Worm (Caenorhabditis elegans): ENCODE measurements around the gene scd-2.

Gene scd-2

DNA sequence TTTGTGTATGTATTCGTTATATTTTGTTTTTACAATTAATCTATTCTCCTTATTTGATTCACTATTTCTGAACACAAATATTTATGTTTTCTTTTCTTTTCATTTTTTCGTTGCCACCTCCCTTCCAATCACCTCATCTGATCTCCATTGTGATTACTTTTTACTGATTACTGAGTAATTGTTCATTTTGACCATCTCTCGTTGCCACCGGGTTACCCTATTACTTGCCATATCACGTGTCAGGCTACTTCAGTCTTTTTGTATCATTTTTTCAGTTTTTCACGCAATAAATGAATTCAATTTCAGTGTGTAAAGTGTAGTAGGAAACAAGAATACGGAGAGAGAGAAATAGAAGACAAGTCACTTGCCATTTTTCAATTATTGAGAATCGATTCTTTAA lies 19.0 kb downstream of the scd-2 start, which contains the start of gene T10H9.8 (continued):
- TF ChIP-seq nhr-6 (tag; optimal IDR thresholded peaks at IDR 0.05) (no peak), aly-2 (tag; optimal IDR thresholded peaks at IDR 0.05) (no peak), T20F7.1 (GFP tag; optimal IDR thresholded peaks at IDR 0.05) (peak; percentile 21), F44E2.7 (GFP tag; IDR thresholded peaks at IDR 0.05) (no peak), duxl-1 (tag; optimal IDR thresholded peaks at IDR 0.05; ENCODE audit: poor library complexity) (no peak), dmd-6 (GFP tag; IDR thresholded peaks at IDR 0.05) (peak; percentile 25; the same call in 1 of the 2 replicates), daf-12 (tag; optimal IDR thresholded peaks at IDR 0.05) (no peak)

DNA sequence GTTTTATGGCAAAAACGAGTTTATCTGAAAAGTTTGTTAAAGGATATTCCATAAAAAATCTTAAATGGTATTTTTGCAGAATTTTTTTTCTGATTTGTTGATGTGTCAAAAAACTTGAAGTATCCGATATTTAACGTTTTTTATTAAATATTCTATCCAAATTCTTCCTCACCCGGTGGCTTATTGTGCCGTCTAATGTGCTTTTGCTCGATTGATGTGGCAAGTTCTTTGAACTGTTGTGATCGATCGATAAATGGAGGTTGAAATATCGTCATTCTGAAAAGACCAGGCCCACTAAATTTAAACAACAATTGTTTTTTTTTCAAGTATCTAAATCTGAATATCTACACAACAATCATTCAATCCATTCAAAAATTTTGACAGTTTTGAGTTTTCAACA lies 22.1 kb downstream of the scd-2 start, which contains the start of gene syx-18:
Gene syx-18, minus strand, starts transcription at position 276 of the 400 bp plus-strand sequence.
- TF ChIP-seq lin-15B (tag; optimal IDR thresholded peaks at IDR 0.05) (no peak), nhr-41 (GFP tag; IDR thresholded peaks at IDR 0.05) (no peak), mep-1 (tag; optimal IDR thresholded peaks at IDR 0.05) (peak; percentile 17), nhr-10 (tag; optimal IDR thresholded peaks at IDR 0.05) (no peak), lin-13 (GFP tag; optimal IDR thresholded peaks at IDR 0.05) (peak; percentile 8), hlh-11 (tag; optimal IDR thresholded peaks at IDR 0.05) (no peak), lin-39 (tag; optimal IDR thresholded peaks at IDR 0.05) (no peak), nhr-237 (tag; optimal IDR thresholded peaks at IDR 0.05) (no peak), ztf-7 (tag; optimal IDR thresholded peaks at IDR 0.05) (no peak), nhr-11 (tag; optimal IDR thresholded peaks at IDR 0.05) (no peak), daf-19 (GFP tag; conservative IDR thresholded peaks at IDR 0.05) (no peak), hif-1 (tag; optimal IDR thresholded peaks at IDR 0.05) (no peak), set-16 (GFP tag; IDR thresholded peaks at IDR 0.05) (no peak), zfp-2 (tag; optimal IDR thresholded peaks at IDR 0.05) (no peak), Y48G9A.11 (GFP tag; IDR thresholded peaks at IDR 0.05) (no peak), ceh-62 (tag; optimal IDR thresholded peaks at IDR 0.05) (no peak), jun-1 (tag; optimal IDR thresholded peaks at IDR 0.05) (no peak), attf-4 (tag; optimal IDR thresholded peaks at IDR 0.05) (no peak), daf-16 (GFP tag; optimal IDR thresholded peaks at IDR 0.05) (no peak), daf-16 (tag; optimal IDR thresholded peaks at IDR 0.05) (peak; percentile 25), lsy-2 (tag; optimal IDR thresholded peaks at IDR 0.05) (peak in 1 of 2 experiments; percentile 53), nhr-25 (tag; optimal IDR thresholded peaks at IDR 0.05; ENCODE audit: borderline replicate concordance, insufficient read depth) (no peak), tra-1 (GFP tag; IDR thresholded peaks at IDR 0.05) (no peak), lin-38 (GFP tag; IDR thresholded peaks at IDR 0.05) (no peak; the same call in 1 of the 2 replicates), F37D6.2 (tag; optimal IDR thresholded peaks at IDR 0.05) (no peak), T26A8.4 (GFP tag; IDR thresholded peaks at IDR 0.05) (peak; percentile 40; the same call in 1 of the 2 replicates), nhr-28 (tag; optimal IDR thresholded peaks at IDR 0.05) (no peak), F44E2.7 (GFP tag; IDR thresholded peaks at IDR 0.05) (no peak), gei-8 (GFP tag; optimal IDR thresholded peaks at IDR 0.05) (no peak), madf-9 (GFP tag; conservative IDR thresholded peaks at IDR 0.05) (no peak), dmd-9 (GFP tag; IDR thresholded peaks at IDR 0.05) (0 out of 2 replicates have a peak, but pooled peaks have one; percentile 4), Y75B8A.6 (GFP tag; IDR thresholded peaks at IDR 0.05) (peak; percentile 27; the same call in 1 of the 2 replicates), F26F4.8 (GFP tag; conservative IDR thresholded peaks at IDR 0.05) (no peak), lir-3 (tag; optimal IDR thresholded peaks at IDR 0.05) (no peak), ceh-32 (tag; optimal IDR thresholded peaks at IDR 0.05; ENCODE audit: poor library complexity) (no peak), snpc-1.2 (GFP tag; IDR thresholded peaks at IDR 0.05) (no peak), cey-2 (tag; optimal IDR thresholded peaks at IDR 0.05; ENCODE audit: borderline replicate concordance, insufficient read depth) (no peak), zfp-3 (GFP tag; conservative IDR thresholded peaks at IDR 0.05) (no peak), snpc-4 (tag; optimal IDR thresholded peaks at IDR 0.05) (no peak), egl-43 (GFP tag; IDR thresholded peaks at IDR 0.05) (no peak), saeg-2 (GFP tag; IDR thresholded peaks at IDR 0.05) (no peak), fkh-10 (GFP tag; optimal IDR thresholded peaks at IDR 0.05) (no peak), duxl-1 (tag; optimal IDR thresholded peaks at IDR 0.05; ENCODE audit: poor library complexity) (peak; percentile 28), pha-4 (GFP tag; IDR thresholded peaks at IDR 0.05) (no peak), pha-4 (tag; optimal IDR thresholded peaks at IDR 0.05) (no peak), nhr-6 (tag; optimal IDR thresholded peaks at IDR 0.05) (no peak)
